Worm (Caenorhabditis elegans): ENCODE results near the gene ssp-34.

DNA sequence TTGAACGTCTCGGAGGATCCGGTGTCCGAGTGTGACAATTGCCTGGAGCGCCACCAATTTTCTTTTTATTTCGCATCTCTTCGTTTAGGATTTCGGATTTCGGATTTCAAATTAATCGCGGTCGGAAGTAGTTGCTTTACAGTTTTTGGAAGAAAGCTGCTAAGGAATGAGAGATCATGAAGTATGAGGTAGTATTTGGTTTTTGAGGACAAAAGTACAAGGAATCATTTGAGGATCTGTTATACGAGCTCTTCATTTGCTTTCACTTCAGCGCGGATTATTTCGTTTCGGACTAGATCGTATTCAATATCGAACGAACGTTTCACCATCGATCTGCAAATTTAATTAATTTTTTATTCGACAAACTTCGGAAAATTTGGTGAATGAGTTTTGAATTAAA lies 38.7 kb downstream of the ssp-34 start, which contains the start of gene R102.11:
- no peak for TF ChIP-seq dao-5 (tag; optimal IDR thresholded peaks at IDR 0.05)
- TF ChIP-seq him-1 (tag; optimal IDR thresholded peaks at IDR 0.05) = no peak
